Worm (Caenorhabditis elegans): ENCODE measurements around the gene Y37E11B.5.

Y37E11B.5 gene

ce11 chrIV:3632475-3632874 is 34.1 kb upstream of the Y37E11B.5 start:
- TF ChIP-seq klf-2 (GFP tag; conservative IDR thresholded peaks at IDR 0.05): no peak
- TF ChIP-seq tab-1 (GFP tag; IDR thresholded peaks at IDR 0.05): no peak
- no peak for TF ChIP-seq flt-1 (GFP tag; IDR thresholded peaks at IDR 0.05)
- TF ChIP-seq ztf-29 (GFP tag; IDR thresholded peaks at IDR 0.05): no peak
- TF ChIP-seq ref-1 (GFP tag; conservative IDR thresholded peaks at IDR 0.05): no peak
- TF ChIP-seq T22C8.4 (GFP tag; IDR thresholded peaks at IDR 0.05): no peak
- no peak for TF ChIP-seq med-1 (GFP tag; optimal IDR thresholded peaks at IDR 0.05; ENCODE audit: insufficient read depth)
- no peak for TF ChIP-seq cog-1 (tag; optimal IDR thresholded peaks at IDR 0.05)
- TF ChIP-seq ztf-23 (GFP tag; IDR thresholded peaks at IDR 0.05): no peak

ce11 chrIV:3628896-3629641 is 30.7 kb upstream of the Y37E11B.5 start:
- no peak for TF ChIP-seq cog-1 (tag; optimal IDR thresholded peaks at IDR 0.05)
- TF ChIP-seq T22C8.4 (GFP tag; IDR thresholded peaks at IDR 0.05): peak; percentile 46; the same call in 1 of the 2 replicates
- no peak for TF ChIP-seq klf-2 (GFP tag; conservative IDR thresholded peaks at IDR 0.05)
- TF ChIP-seq tab-1 (GFP tag; IDR thresholded peaks at IDR 0.05): no peak
- no peak for TF ChIP-seq ztf-29 (GFP tag; IDR thresholded peaks at IDR 0.05)
- no peak for TF ChIP-seq flt-1 (GFP tag; IDR thresholded peaks at IDR 0.05)
- TF ChIP-seq ztf-23 (GFP tag; IDR thresholded peaks at IDR 0.05): no peak
- TF ChIP-seq ref-1 (GFP tag; conservative IDR thresholded peaks at IDR 0.05): no peak
- no peak for TF ChIP-seq med-1 (GFP tag; optimal IDR thresholded peaks at IDR 0.05; ENCODE audit: insufficient read depth)

ce11 chrIV:3626447-3626846 is 28.1 kb upstream of the Y37E11B.5 start:
- TF ChIP-seq ztf-29 (GFP tag; IDR thresholded peaks at IDR 0.05): no peak
- no peak for TF ChIP-seq flt-1 (GFP tag; IDR thresholded peaks at IDR 0.05)
- TF ChIP-seq cog-1 (tag; optimal IDR thresholded peaks at IDR 0.05): no peak
- no peak for TF ChIP-seq med-1 (GFP tag; optimal IDR thresholded peaks at IDR 0.05; ENCODE audit: insufficient read depth)
- TF ChIP-seq ref-1 (GFP tag; conservative IDR thresholded peaks at IDR 0.05): no peak
- TF ChIP-seq tab-1 (GFP tag; IDR thresholded peaks at IDR 0.05): no peak
- TF ChIP-seq ztf-23 (GFP tag; IDR thresholded peaks at IDR 0.05): no peak
- TF ChIP-seq klf-2 (GFP tag; conservative IDR thresholded peaks at IDR 0.05): no peak
- TF ChIP-seq T22C8.4 (GFP tag; IDR thresholded peaks at IDR 0.05): no peak

- TF ChIP-seq med-1 (GFP tag; optimal IDR thresholded peaks at IDR 0.05; ENCODE audit: insufficient read depth) (no peak), ref-1 (GFP tag; conservative IDR thresholded peaks at IDR 0.05) (no peak), ztf-29 (GFP tag; IDR thresholded peaks at IDR 0.05) (no peak), cog-1 (tag; optimal IDR thresholded peaks at IDR 0.05) (no peak), T22C8.4 (GFP tag; IDR thresholded peaks at IDR 0.05) (no peak), ztf-23 (GFP tag; IDR thresholded peaks at IDR 0.05) (no peak), flt-1 (GFP tag; IDR thresholded peaks at IDR 0.05) (no peak), tab-1 (GFP tag; IDR thresholded peaks at IDR 0.05) (no peak), klf-2 (GFP tag; conservative IDR thresholded peaks at IDR 0.05) (no peak)
Observed at ce11 chrIV:3624597-3624996, 26.2 kb upstream of the Y37E11B.5 start, which contains the start of the genes cha-1 and unc-17. cha-1 (minus strand) TSS chrIV:3624697. unc-17 (minus strand) TSS chrIV:3624699.

DNA sequence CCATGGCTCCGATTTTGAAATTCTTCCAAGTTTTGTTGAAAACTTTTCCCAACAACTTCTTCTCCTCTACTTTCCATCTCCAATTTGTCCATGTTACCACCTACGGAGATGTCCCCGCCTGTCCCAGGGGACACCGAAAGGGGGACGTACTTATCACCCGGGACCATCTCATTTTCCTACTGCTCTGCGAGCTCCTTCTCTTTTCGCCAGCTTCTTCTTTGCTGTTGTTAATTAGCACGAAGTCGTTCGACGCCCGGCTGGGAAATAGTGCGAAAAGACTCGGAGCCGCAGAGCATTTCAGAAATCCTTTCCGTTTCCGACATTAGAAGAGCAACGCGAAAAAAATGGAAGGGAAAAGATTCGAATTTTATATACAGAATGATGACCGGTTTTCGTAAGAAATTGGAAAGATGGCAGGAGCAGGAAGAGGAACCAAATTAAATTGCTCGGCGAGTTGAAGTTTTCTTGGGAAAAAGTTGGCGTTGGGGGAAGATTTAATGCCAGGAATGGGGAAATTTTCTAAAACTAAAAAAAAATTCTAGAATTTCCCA is 23.5 kb upstream of the Y37E11B.5 start:
- TF ChIP-seq klf-2 (GFP tag; conservative IDR thresholded peaks at IDR 0.05) (no peak), ztf-29 (GFP tag; IDR thresholded peaks at IDR 0.05) (no peak), flt-1 (GFP tag; IDR thresholded peaks at IDR 0.05) (no peak), tab-1 (GFP tag; IDR thresholded peaks at IDR 0.05) (no peak), med-1 (GFP tag; optimal IDR thresholded peaks at IDR 0.05; ENCODE audit: insufficient read depth) (no peak), T22C8.4 (GFP tag; IDR thresholded peaks at IDR 0.05) (no peak), ref-1 (GFP tag; conservative IDR thresholded peaks at IDR 0.05) (no peak), cog-1 (tag; optimal IDR thresholded peaks at IDR 0.05) (no peak), ztf-23 (GFP tag; IDR thresholded peaks at IDR 0.05) (no peak)

DNA sequence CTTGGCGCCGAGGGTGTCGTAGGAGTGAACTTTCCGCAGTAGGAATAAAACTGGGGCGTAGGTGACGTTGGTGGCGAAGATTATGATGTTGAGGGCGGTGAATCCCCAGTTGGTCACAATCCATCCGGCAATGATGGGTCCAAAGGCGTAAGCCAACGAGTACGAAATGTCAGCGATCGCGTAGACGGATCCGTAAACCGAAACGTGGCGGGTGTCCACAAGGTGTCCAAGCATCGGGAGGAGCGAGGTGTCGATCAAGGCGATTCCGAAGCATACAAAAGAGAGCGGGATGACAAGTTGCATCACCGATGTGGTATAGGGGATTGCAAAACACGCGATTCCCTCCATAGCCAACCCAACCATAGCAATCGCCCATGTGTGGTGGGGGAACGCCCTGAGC is 20.4 kb upstream of the Y37E11B.5 start:
- TF ChIP-seq ztf-23 (GFP tag; IDR thresholded peaks at IDR 0.05) (no peak), klf-2 (GFP tag; conservative IDR thresholded peaks at IDR 0.05) (no peak), ztf-29 (GFP tag; IDR thresholded peaks at IDR 0.05) (no peak), tab-1 (GFP tag; IDR thresholded peaks at IDR 0.05) (no peak), cog-1 (tag; optimal IDR thresholded peaks at IDR 0.05) (no peak), T22C8.4 (GFP tag; IDR thresholded peaks at IDR 0.05) (no peak), ref-1 (GFP tag; conservative IDR thresholded peaks at IDR 0.05) (no peak), flt-1 (GFP tag; IDR thresholded peaks at IDR 0.05) (no peak), med-1 (GFP tag; optimal IDR thresholded peaks at IDR 0.05; ENCODE audit: insufficient read depth) (no peak)

ce11 chrIV:3613022-3613605 is 14.8 kb upstream of the Y37E11B.5 start, which contains the start of gene ltah-1.2:
ltah-1.2 (minus strand) TSS chrIV:3613072.
- no peak for TF ChIP-seq cog-1 (tag; optimal IDR thresholded peaks at IDR 0.05)
- TF ChIP-seq med-1 (GFP tag; optimal IDR thresholded peaks at IDR 0.05; ENCODE audit: insufficient read depth): no peak
- no peak for TF ChIP-seq tab-1 (GFP tag; IDR thresholded peaks at IDR 0.05)
- TF ChIP-seq T22C8.4 (GFP tag; IDR thresholded peaks at IDR 0.05): no peak
- TF ChIP-seq flt-1 (GFP tag; IDR thresholded peaks at IDR 0.05): no peak
- TF ChIP-seq ztf-29 (GFP tag; IDR thresholded peaks at IDR 0.05): no peak

DNA sequence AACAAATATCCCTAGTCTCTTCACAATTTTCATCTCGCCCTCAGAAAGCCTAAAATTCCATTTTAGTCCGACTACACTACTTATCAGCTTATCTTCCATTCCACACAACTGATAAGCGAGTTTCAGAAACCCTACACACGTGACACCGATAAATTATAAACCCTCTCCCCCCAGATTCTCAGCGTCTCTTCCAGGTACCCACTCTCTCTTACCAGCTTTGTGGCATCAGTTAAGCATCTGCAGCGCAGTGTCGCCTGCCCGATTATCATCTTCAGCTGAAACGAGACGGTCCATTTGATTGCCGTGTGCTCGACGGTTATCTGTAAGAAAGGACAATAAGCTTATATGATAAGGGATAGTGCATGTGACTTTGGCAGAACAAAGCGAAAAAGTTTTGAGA is 13.5 kb upstream of the Y37E11B.5 start:
- no peak for TF ChIP-seq cog-1 (tag; optimal IDR thresholded peaks at IDR 0.05)

- no peak for TF ChIP-seq tab-1 (GFP tag; IDR thresholded peaks at IDR 0.05)
- TF ChIP-seq med-1 (GFP tag; optimal IDR thresholded peaks at IDR 0.05; ENCODE audit: insufficient read depth): no peak
- no peak for TF ChIP-seq ref-1 (GFP tag; conservative IDR thresholded peaks at IDR 0.05)
- TF ChIP-seq T22C8.4 (GFP tag; IDR thresholded peaks at IDR 0.05): no peak
- no peak for TF ChIP-seq cog-1 (tag; optimal IDR thresholded peaks at IDR 0.05)
- TF ChIP-seq flt-1 (GFP tag; IDR thresholded peaks at IDR 0.05): no peak
- no peak for TF ChIP-seq ztf-29 (GFP tag; IDR thresholded peaks at IDR 0.05)
- no peak for TF ChIP-seq ztf-23 (GFP tag; IDR thresholded peaks at IDR 0.05)
- no peak for TF ChIP-seq klf-2 (GFP tag; conservative IDR thresholded peaks at IDR 0.05)
Observed at ce11 chrIV:3610987-3611386, 12.6 kb upstream of the Y37E11B.5 start.
